Worm (Caenorhabditis elegans) whole organism, L4 larva: ENCODE results near the gene C05E11.2.

Source experiments
- F26F4.8 ChIP-seq: fragments of 200-800 bp; sonication (Bioruptor generic); conservative IDR thresholded peaks from 2 replicates; pipeline ENCODE4 v1.3.6; 2022; ENCODE audit warnings: missing genetic modification characterization, missing compliant biosample characterization
- F37D6.2 ChIP-seq: sonication (generic microtip); optimal IDR thresholded peaks from 2 replicates; lab custom pipeline; 2016; ENCODE audit warnings: mild to moderate bottlenecking, missing genetic modification characterization, missing compliant biosample characterization
- F49E8.2 ChIP-seq: sonication (generic microtip); optimal IDR thresholded peaks from 2 replicates; lab custom pipeline; 2016; ENCODE audit warnings: missing compliant biosample characterization, mild to moderate bottlenecking, missing genetic modification characterization, borderline replicate concordance
- T26A8.4 ChIP-seq: fragments of 200-800 bp; sonication (Bioruptor generic); IDR thresholded peaks from 2 replicates; pipeline ENCODE4 v1.3.6; 2022; ENCODE audit warnings: missing genetic modification characterization, missing compliant biosample characterization
- Y105C5A.15 ChIP-seq: fragments of 200-800 bp; sonication (Bioruptor generic); IDR thresholded peaks from 2 replicates; pipeline ENCODE4 v1.3.6; 2022; ENCODE audit warnings: missing genetic modification characterization, missing compliant biosample characterization
- Y75B8A.6 ChIP-seq: fragments of 200-800 bp; sonication (Bioruptor generic); IDR thresholded peaks from 2 replicates; pipeline ENCODE4 v1.3.6; 2022; ENCODE audit warnings: missing genetic modification reagents, missing genetic modification characterization, missing compliant biosample characterization
- ZK546.5 ChIP-seq, 2 experiments: sonication (generic microtip); optimal IDR thresholded peaks; 2 replicates each; lab custom pipeline; 2017; ENCODE audit warnings: missing biosample characterization in 2 of 2, missing genetic modification characterization in 2 of 2
- aha-1 ChIP-seq: fragments of 150-350 bp; peaks from one replicate; lab custom pipeline; 2014; ENCODE audit warnings: missing biosample characterization, missing genetic modification characterization
- aly-2 ChIP-seq: sonication (generic microtip); optimal IDR thresholded peaks from 2 replicates; lab custom pipeline; 2018; ENCODE audit warnings: missing biosample characterization, missing genetic modification characterization
- ceh-28 ChIP-seq: fragments of 150-350 bp; optimal IDR thresholded peaks from 2 replicates; lab custom pipeline; 2014; ENCODE audit warnings: missing biosample characterization, missing genetic modification reagents, missing genetic modification characterization
- ceh-32 ChIP-seq: sonication (generic microtip); optimal IDR thresholded peaks from 2 replicates; lab custom pipeline; 2016; ENCODE audit warnings: mild to moderate bottlenecking, missing genetic modification characterization, missing compliant biosample characterization; ENCODE audit not compliant: poor library complexity
- ceh-44 ChIP-seq: fragments of 200-800 bp; sonication (Bioruptor generic); IDR thresholded peaks from 2 replicates; pipeline ENCODE4 v1.3.6; 2022; ENCODE audit warnings: missing genetic modification reagents, missing genetic modification characterization, missing compliant biosample characterization
- ceh-62 ChIP-seq: sonication (generic microtip); optimal IDR thresholded peaks from 2 replicates; lab custom pipeline; 2017; ENCODE audit warnings: missing biosample characterization, missing genetic modification characterization
- cey-2 ChIP-seq: sonication (generic microtip); optimal IDR thresholded peaks from 3 replicates; lab custom pipeline; 2017; ENCODE audit warnings: missing genetic modification characterization, mild to moderate bottlenecking, missing compliant biosample characterization, antibody characterized with exemption, borderline replicate concordance; ENCODE audit not compliant: insufficient read depth
- ctbp-1 ChIP-seq: fragments of 200-800 bp; sonication (Bioruptor generic); IDR thresholded peaks from 2 replicates; pipeline ENCODE4 v1.3.6; 2022; ENCODE audit warnings: missing genetic modification reagents, missing genetic modification characterization, missing compliant biosample characterization
- daf-8 ChIP-seq: fragments of 200-800 bp; sonication (Bioruptor generic); IDR thresholded peaks from 2 replicates; pipeline ENCODE4 v1.3.6; 2022; ENCODE audit warnings: missing genetic modification characterization, missing compliant biosample characterization
- dmd-8 ChIP-seq: fragments of 200-800 bp; sonication (Bioruptor generic); IDR thresholded peaks from 2 replicates; pipeline ENCODE4 v1.3.6; 2022; ENCODE audit warnings: missing genetic modification characterization, missing compliant biosample characterization
- dmd-9 ChIP-seq: fragments of 200-800 bp; sonication (Bioruptor generic); IDR thresholded peaks from 2 replicates; pipeline ENCODE4 v1.3.6; 2022; ENCODE audit warnings: missing genetic modification reagents, missing genetic modification characterization, missing compliant biosample characterization
- dpl-1 ChIP-seq: fragments of 150-350 bp; optimal IDR thresholded peaks from 2 replicates; lab custom pipeline; 2014; ENCODE audit warnings: missing biosample characterization, missing genetic modification reagents, missing genetic modification characterization
- dve-1 ChIP-seq: sonication (generic microtip); optimal IDR thresholded peaks from 2 replicates; lab custom pipeline; 2017; ENCODE audit warnings: antibody characterized with exemption, mild to moderate bottlenecking, missing genetic modification characterization, missing compliant biosample characterization; ENCODE audit not compliant: insufficient read depth
- egl-27 ChIP-seq: sonication (generic microtip); optimal IDR thresholded peaks from 3 replicates; lab custom pipeline; 2017; ENCODE audit warnings: missing biosample characterization, missing genetic modification reagents, missing genetic modification characterization
- egl-43 ChIP-seq: fragments of 200-800 bp; sonication (Bioruptor generic); IDR thresholded peaks from 2 replicates; pipeline ENCODE4 v1.3.6; 2022; ENCODE audit warnings: missing genetic modification reagents, missing genetic modification characterization, missing compliant biosample characterization
- fos-1 ChIP-seq: fragments of 150-350 bp; optimal IDR thresholded peaks from 2 replicates; lab custom pipeline; 2014; ENCODE audit warnings: missing biosample characterization, missing genetic modification characterization
- hlh-11 ChIP-seq: fragments of 200-800 bp; sonication (Bioruptor generic); optimal IDR thresholded peaks from 2 replicates; lab custom pipeline; 2018; ENCODE audit warnings: mild to moderate bottlenecking, missing genetic modification characterization, missing compliant biosample characterization
- hmg-1.1 ChIP-seq: fragments of 200-800 bp; sonication (Bioruptor generic); IDR thresholded peaks from 2 replicates; pipeline ENCODE4 v1.3.6; 2022; ENCODE audit warnings: missing genetic modification reagents, missing genetic modification characterization, missing compliant biosample characterization
- lim-7 ChIP-seq: fragments of 200-800 bp; sonication (Bioruptor generic); IDR thresholded peaks from 2 replicates; pipeline ENCODE4 v1.3.6; 2022; ENCODE audit warnings: missing genetic modification characterization, missing compliant biosample characterization
- lin-1 ChIP-seq: fragments of 200-800 bp; sonication (Bioruptor generic); IDR thresholded peaks from 2 replicates; pipeline ENCODE4 v1.3.6; 2022; ENCODE audit warnings: missing genetic modification reagents, missing genetic modification characterization, missing compliant biosample characterization
- lin-15B ChIP-seq: fragments of 150-350 bp; sonication (generic microtip); optimal IDR thresholded peaks from 3 replicates; lab custom pipeline; 2014; ENCODE audit warnings: missing biosample characterization, missing genetic modification characterization
- lin-38 ChIP-seq: fragments of 200-800 bp; sonication (Bioruptor generic); IDR thresholded peaks from 2 replicates; pipeline ENCODE4 v1.3.6; 2022; ENCODE audit warnings: missing genetic modification reagents, missing genetic modification characterization, missing compliant biosample characterization
- lin-39 ChIP-seq: fragments of 150-350 bp; optimal IDR thresholded peaks from 2 replicates; lab custom pipeline; 2014; ENCODE audit warnings: missing biosample characterization, missing genetic modification reagents, missing genetic modification characterization
- mdl-1 ChIP-seq, 2 experiments: fragments of 150-350 bp in 1 of 2; sonication (generic microtip) in 1 of 2; optimal IDR thresholded peaks; 2 replicates each; lab custom pipeline; 2014 to 2017; ENCODE audit warnings: missing biosample characterization in 2 of 2, missing genetic modification characterization in 2 of 2
- mes-2 ChIP-seq: sonication (generic microtip); optimal IDR thresholded peaks from 2 replicates; lab custom pipeline; 2016; ENCODE audit warnings: missing genotype, mild to moderate bottlenecking, missing genetic modification characterization, missing compliant biosample characterization; ENCODE audit not compliant: poor library complexity, severe bottlenecking
- mxl-2 ChIP-seq: fragments of 200-800 bp; sonication (Bioruptor generic); conservative IDR thresholded peaks from 2 replicates; pipeline ENCODE4 v1.3.6; 2022; ENCODE audit warnings: missing genetic modification reagents, missing genetic modification characterization, missing compliant biosample characterization
- nhr-102 ChIP-seq: sonication (generic microtip); optimal IDR thresholded peaks from 2 replicates; lab custom pipeline; 2016; ENCODE audit warnings: mild to moderate bottlenecking, missing genetic modification characterization, moderate library complexity, missing compliant biosample characterization
- nhr-11 ChIP-seq: fragments of 150-350 bp; optimal IDR thresholded peaks from 2 replicates; lab custom pipeline; 2014; ENCODE audit warnings: missing biosample characterization, missing genetic modification characterization
- nhr-111 ChIP-seq: fragments of 200-800 bp; sonication (Bioruptor generic); optimal IDR thresholded peaks from 2 replicates; lab custom pipeline; 2018; ENCODE audit warnings: mild to moderate bottlenecking, missing genetic modification characterization, missing compliant biosample characterization
- nhr-25 ChIP-seq: sonication (generic microtip); optimal IDR thresholded peaks from 2 replicates; lab custom pipeline; 2017; ENCODE audit warnings: missing genetic modification characterization, mild to moderate bottlenecking, missing compliant biosample characterization, antibody characterized with exemption, moderate library complexity, borderline replicate concordance; ENCODE audit not compliant: insufficient read depth
- nhr-28 ChIP-seq: fragments of 150-350 bp; optimal IDR thresholded peaks from 2 replicates; lab custom pipeline; 2014; ENCODE audit warnings: missing biosample characterization, missing genetic modification characterization
- nhr-41 ChIP-seq: fragments of 200-800 bp; sonication (Bioruptor generic); IDR thresholded peaks from 2 replicates; pipeline ENCODE4 v1.3.6; 2022; ENCODE audit warnings: missing genetic modification reagents, missing genetic modification characterization, missing compliant biosample characterization
- nhr-42 ChIP-seq: fragments of 200-800 bp; sonication (Bioruptor generic); IDR thresholded peaks from 2 replicates; pipeline ENCODE4 v1.3.6; 2022; ENCODE audit warnings: missing genetic modification characterization, missing compliant biosample characterization
- pqm-1 ChIP-seq: sonication (generic microtip); optimal IDR thresholded peaks from 2 replicates; lab custom pipeline; 2017; ENCODE audit warnings: missing biosample characterization, missing genetic modification characterization
- saeg-2 ChIP-seq: fragments of 200-800 bp; sonication (Bioruptor generic); IDR thresholded peaks from 2 replicates; pipeline ENCODE4 v1.3.6; 2022; ENCODE audit warnings: missing genetic modification reagents, missing genetic modification characterization, missing compliant biosample characterization
- set-16 ChIP-seq: fragments of 200-800 bp; sonication (Bioruptor generic); IDR thresholded peaks from 2 replicates; pipeline ENCODE4 v1.3.6; 2022; ENCODE audit warnings: missing genetic modification reagents, missing genetic modification characterization, missing compliant biosample characterization
- snpc-1.2 ChIP-seq: fragments of 200-800 bp; sonication (Bioruptor generic); IDR thresholded peaks from 2 replicates; pipeline ENCODE4 v1.3.6; 2022; ENCODE audit warnings: missing genetic modification reagents, missing genetic modification characterization, missing compliant biosample characterization
- snpc-4 ChIP-seq: fragments of 150-350 bp; optimal IDR thresholded peaks from 2 replicates; lab custom pipeline; 2014; ENCODE audit warnings: missing biosample characterization, missing genetic modification characterization
- spr-3 ChIP-seq: fragments of 200-800 bp; sonication (Bioruptor generic); optimal IDR thresholded peaks from 2 replicates; lab custom pipeline; 2018; ENCODE audit warnings: mild to moderate bottlenecking, missing genetic modification characterization, missing compliant biosample characterization
- tag-97 ChIP-seq: fragments of 200-800 bp; sonication (Bioruptor generic); IDR thresholded peaks from 2 replicates; pipeline ENCODE4 v1.3.6; 2022; ENCODE audit warnings: missing genetic modification characterization, missing compliant biosample characterization
- tra-1 ChIP-seq: fragments of 200-800 bp; sonication (Bioruptor generic); IDR thresholded peaks from 2 replicates; pipeline ENCODE4 v1.3.6; 2022; ENCODE audit warnings: missing genetic modification reagents, missing genetic modification characterization, missing compliant biosample characterization
- unc-62 ChIP-seq, 3 experiments: fragments of 150-350 bp in 1 of 3; sonication (generic microtip); optimal IDR thresholded peaks in 2 of 3; peaks in 1 of 3; 1 replicate in 1 of 3; 2 replicates in 2 of 3; lab custom pipeline; 2014 to 2017; ENCODE audit warnings: missing biosample characterization in 3 of 3, missing genetic modification characterization in 3 of 3, missing genetic modification reagents in 3 of 3, missing genotype in 1 of 3
- zfp-2 ChIP-seq: sonication (generic microtip); optimal IDR thresholded peaks from 2 replicates; lab custom pipeline; 2016; ENCODE audit warnings: mild to moderate bottlenecking, missing genetic modification characterization, missing compliant biosample characterization
- ztf-11 ChIP-seq: fragments of 150-350 bp; optimal IDR thresholded peaks from 2 replicates; lab custom pipeline; 2014; ENCODE audit warnings: missing biosample characterization, missing genetic modification characterization
- ztf-7 ChIP-seq: fragments of 150-350 bp; optimal IDR thresholded peaks from 2 replicates; lab custom pipeline; 2014; ENCODE audit warnings: missing biosample characterization, missing genetic modification characterization

C05E11.2 gene

ce11 chrX:4567110-4567509 is 19.6 kb upstream of the C05E11.2 start:
- TF ChIP-seq spr-3 (GFP tag; lab: Kevin White, UChicago) (no peak), ztf-11 (tag; lab: Kevin White, UChicago) (no peak), nhr-42 (GFP tag; lab: Robert Waterston, UW) (no peak), mxl-2 (GFP tag; lab: Robert Waterston, UW) (no peak), tra-1 (GFP tag; lab: Robert Waterston, UW) (0 out of 2 replicates have a peak, but pooled peaks have one; percentile 7), daf-8 (GFP tag; lab: Robert Waterston, UW) (no peak), mdl-1 (tag; optimal IDR thresholded peaks at IDR 0.05; lab: Kevin White, UChicago) (no peak), ceh-32 (no peak), mes-2 (no peak), dpl-1 (GFP tag; lab: Kevin White, UChicago) (no peak), saeg-2 (no peak), snpc-4 (no peak), egl-43 (GFP tag; lab: Robert Waterston, UW) (no peak), F26F4.8 (GFP tag; lab: Robert Waterston, UW) (no peak), lin-1 (GFP tag; lab: Robert Waterston, UW) (no peak), F49E8.2 (tag; lab: Kevin White, UChicago) (no peak), fos-1 (no peak), F37D6.2 (tag; lab: Kevin White, UChicago) (no peak), dve-1 (tag; lab: Kevin White, UChicago) (peak; percentile 20), aha-1 (tag; lab: Kevin White, UChicago) (peak; percentile 31), pqm-1 (tag; lab: Kevin White, UChicago) (peak; percentile 70), zfp-2 (tag; lab: Kevin White, UChicago) (no peak), T26A8.4 (no peak), snpc-1.2 (GFP tag; lab: Robert Waterston, UW) (no peak), ZK546.5 (tag; optimal IDR thresholded peaks at IDR 0.05; lab: Kevin White, UChicago) (no peak), ceh-44 (GFP tag; lab: Robert Waterston, UW) (no peak), hmg-1.1 (no peak), nhr-28 (tag; lab: Kevin White, UChicago) (peak; percentile 53), nhr-11 (tag; lab: Kevin White, UChicago) (no peak), nhr-111 (GFP tag; lab: Kevin White, UChicago) (no peak), Y75B8A.6 (GFP tag; lab: Robert Waterston, UW) (no peak), lin-15B (tag; lab: Kevin White, UChicago) (no peak), lin-39 (tag; lab: Kevin White, UChicago) (no peak), lin-38 (GFP tag; lab: Robert Waterston, UW) (no peak), nhr-25 (tag; lab: Kevin White, UChicago) (no peak), ctbp-1 (GFP tag; lab: Robert Waterston, UW) (no peak), unc-62 (GFP tag; optimal IDR thresholded peaks at IDR 0.05 in 1 of 2; lab: Kevin White, UChicago) (no peak), unc-62 (tag; optimal IDR thresholded peaks at IDR 0.05; lab: Kevin White, UChicago) (no peak), dmd-8 (GFP tag; lab: Robert Waterston, UW) (no peak), aly-2 (tag; lab: Kevin White, UChicago) (no peak), nhr-102 (tag; lab: Kevin White, UChicago) (no peak), nhr-41 (GFP tag; lab: Robert Waterston, UW) (no peak), set-16 (no peak), ceh-28 (tag; lab: Kevin White, UChicago) (no peak), tag-97 (no peak), hlh-11 (tag; lab: Kevin White, UChicago) (peak; percentile 32), ceh-62 (tag; lab: Kevin White, UChicago) (no peak), Y105C5A.15 (GFP tag; lab: Robert Waterston, UW) (no peak), lim-7 (GFP tag; lab: Robert Waterston, UW) (no peak), cey-2 (no peak), dmd-9 (GFP tag; lab: Robert Waterston, UW) (no peak), ztf-7 (tag; lab: Kevin White, UChicago) (no peak), egl-27 (tag; lab: Kevin White, UChicago) (no peak)
